Fruit fly (Drosophila melanogaster): ENCODE results near the gene CG17195.

DNA sequence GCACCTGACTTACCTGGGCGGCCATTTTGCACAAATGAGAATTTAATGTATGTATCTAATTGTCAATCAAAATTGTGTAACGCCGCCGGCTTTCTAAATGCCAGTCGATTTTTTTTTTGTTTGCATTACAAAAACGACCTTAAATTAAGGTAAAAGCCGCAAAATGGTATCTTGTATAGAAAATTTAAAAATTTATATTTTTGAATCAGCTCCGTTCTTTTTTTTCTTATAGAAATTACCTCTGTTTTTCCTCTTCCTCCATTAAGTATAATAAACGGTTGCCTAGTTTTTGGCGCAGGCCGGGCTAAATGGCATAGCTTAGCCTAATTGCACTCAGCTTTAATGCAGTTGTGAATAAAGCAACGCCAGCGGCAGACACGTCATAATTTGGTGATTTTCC lies 10.2 kb upstream of the CG17195 start, which contains the start of gene CG4960:
- TF ChIP-seq pan (optimal IDR thresholded peaks at IDR 0.05), result no peak
- TF ChIP-seq Dfd (GFP tag; optimal IDR thresholded peaks at IDR 0.05), result no peak
- no peak for TF ChIP-seq Abd-B (GFP tag; optimal IDR thresholded peaks at IDR 0.05)
- TF ChIP-seq Hr78 (GFP tag; optimal IDR thresholded peaks at IDR 0.05), result no peak
- no peak for TF ChIP-seq psq (GFP tag; optimal IDR thresholded peaks at IDR 0.05)
- no peak for TF ChIP-seq Jra (GFP tag; optimal IDR thresholded peaks at IDR 0.05)
- TF ChIP-seq dl (GFP tag; optimal IDR thresholded peaks at IDR 0.05; ENCODE audit: insufficient read depth in 1 of 2, partially characterized antibody in 2 of 2), result no peak
- no peak for TF ChIP-seq Hnf4 (GFP tag; optimal IDR thresholded peaks at IDR 0.05)
- TF ChIP-seq h (GFP tag; optimal IDR thresholded peaks at IDR 0.05), result no peak
- TF ChIP-seq br (GFP tag; optimal IDR thresholded peaks at IDR 0.05), result no peak
- TF ChIP-seq Mio (GFP tag; optimal IDR thresholded peaks at IDR 0.05), result no peak
